Worm (Caenorhabditis elegans): ENCODE measurements around the gene fndc-1.

Gene fndc-1

ce11 chrII:11200234-11200755 is 36.8 kb downstream of the fndc-1 start:
- no peak for TF ChIP-seq fkh-6 (tag; optimal IDR thresholded peaks at IDR 0.05)
- TF ChIP-seq pha-2 (tag; optimal IDR thresholded peaks at IDR 0.05): no peak
- TF ChIP-seq Y22D7AL.16 (tag; optimal IDR thresholded peaks at IDR 0.05): no peak
- TF ChIP-seq ceh-9 (tag; optimal IDR thresholded peaks at IDR 0.05): no peak
- TF ChIP-seq C38D4.7 (GFP tag; optimal IDR thresholded peaks at IDR 0.05): no peak
- TF ChIP-seq T23F11.4 (GFP tag; optimal IDR thresholded peaks at IDR 0.05): no peak
- no peak for TF ChIP-seq ceh-31 (tag; optimal IDR thresholded peaks at IDR 0.05)
- no peak for TF ChIP-seq gmeb-2 (tag; optimal IDR thresholded peaks at IDR 0.05)
- TF ChIP-seq syd-9 (tag; optimal IDR thresholded peaks at IDR 0.05): no peak
- TF ChIP-seq che-1 (tag; optimal IDR thresholded peaks at IDR 0.05): no peak
- no peak for TF ChIP-seq ceh-2 (tag; optimal IDR thresholded peaks at IDR 0.05)
- TF ChIP-seq pag-3 (tag; optimal IDR thresholded peaks at IDR 0.05; ENCODE audit: borderline replicate concordance): no peak
- no peak for TF ChIP-seq elt-2 (tag; optimal IDR thresholded peaks at IDR 0.05)
- TF ChIP-seq sox-2 (GFP tag; IDR thresholded peaks at IDR 0.05): no peak
- TF ChIP-seq fkh-10 (GFP tag; optimal IDR thresholded peaks at IDR 0.05): no peak

- TF ChIP-seq eyg-1 (tag; optimal IDR thresholded peaks at IDR 0.05) (no peak), C38D4.7 (GFP tag; optimal IDR thresholded peaks at IDR 0.05) (no peak), unc-86 (tag; optimal IDR thresholded peaks at IDR 0.05) (no peak), nfya-1 (tag; optimal IDR thresholded peaks at IDR 0.05) (no peak), tbx-7 (tag; optimal IDR thresholded peaks at IDR 0.05) (no peak), che-1 (tag; optimal IDR thresholded peaks at IDR 0.05) (no peak), rnt-1 (tag; optimal IDR thresholded peaks at IDR 0.05) (no peak), ceh-31 (tag; optimal IDR thresholded peaks at IDR 0.05) (no peak), Y22D7AL.16 (tag; optimal IDR thresholded peaks at IDR 0.05) (no peak), ceh-48 (tag; optimal IDR thresholded peaks at IDR 0.05) (no peak), npax-4 (tag; optimal IDR thresholded peaks at IDR 0.05) (no peak)
Measured at ce11 chrII:11193523-11193922, 43.6 kb downstream of the fndc-1 start.

DNA sequence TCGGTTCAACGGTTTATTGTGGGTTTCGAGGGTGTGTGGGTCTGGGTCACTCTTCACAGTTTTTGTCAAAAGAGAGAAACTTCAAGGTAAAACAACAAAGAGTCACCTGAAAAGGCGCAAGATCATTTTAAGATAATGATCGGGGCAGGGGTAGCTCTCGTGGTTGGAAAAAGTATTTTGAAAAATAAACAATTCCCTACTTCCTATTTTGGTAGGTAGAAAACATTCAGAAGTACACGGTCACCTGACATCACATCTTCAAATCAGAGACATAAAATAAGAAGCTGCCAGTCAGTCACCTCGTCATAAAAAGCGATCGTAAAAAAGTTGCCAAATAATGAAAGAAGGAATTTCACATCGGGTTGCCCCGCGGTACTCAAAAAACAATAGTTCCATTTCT is 44.6 kb downstream of the fndc-1 start:
- TF ChIP-seq ahr-1 (tag; optimal IDR thresholded peaks at IDR 0.05) (no peak), ceh-31 (tag; optimal IDR thresholded peaks at IDR 0.05) (no peak), lim-6 (tag; optimal IDR thresholded peaks at IDR 0.05) (no peak), eyg-1 (tag; optimal IDR thresholded peaks at IDR 0.05) (no peak), sdc-2 (tag; optimal IDR thresholded peaks at IDR 0.05) (no peak), ceh-48 (tag; optimal IDR thresholded peaks at IDR 0.05) (no peak), zip-5 (tag; optimal IDR thresholded peaks at IDR 0.05) (no peak), pax-1 (tag; optimal IDR thresholded peaks at IDR 0.05) (no peak), sox-4 (tag; optimal IDR thresholded peaks at IDR 0.05) (no peak), ceh-2 (tag; optimal IDR thresholded peaks at IDR 0.05) (no peak), hlh-30 (tag; optimal IDR thresholded peaks at IDR 0.05; ENCODE audit: insufficient read depth) (no peak), unc-86 (tag; optimal IDR thresholded peaks at IDR 0.05) (no peak), nhr-11 (tag; optimal IDR thresholded peaks at IDR 0.05) (no peak), syd-9 (tag; optimal IDR thresholded peaks at IDR 0.05) (no peak), dve-1 (tag; optimal IDR thresholded peaks at IDR 0.05) (no peak), unc-42 (tag; optimal IDR thresholded peaks at IDR 0.05) (no peak), unc-3 (GFP tag; conservative IDR thresholded peaks at IDR 0.05) (no peak), unc-3 (tag; optimal IDR thresholded peaks at IDR 0.05) (no peak), Y22D7AL.16 (tag; optimal IDR thresholded peaks at IDR 0.05) (no peak)

DNA sequence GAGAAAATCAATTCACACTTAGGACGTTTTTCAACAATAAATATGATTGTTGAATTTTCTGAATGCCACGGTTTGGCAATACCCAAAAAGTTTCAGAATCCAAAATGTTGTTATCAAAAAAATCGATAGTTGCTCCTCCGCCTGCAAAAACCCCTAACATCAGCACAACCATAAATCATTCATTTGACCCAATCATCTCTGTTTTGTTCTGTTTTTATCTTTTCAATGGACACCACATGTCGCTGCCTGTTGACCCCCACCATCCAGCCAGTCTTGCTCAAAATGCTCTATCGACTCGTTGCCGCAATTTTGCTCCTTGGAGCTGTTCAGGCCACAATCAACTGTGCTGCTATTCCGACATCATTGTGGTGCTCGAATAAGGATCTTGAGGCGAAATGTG is 49.1 kb downstream of the fndc-1 start, which contains the start of gene F37H8.5:
Gene F37H8.5 (plus strand): TSS at position 181 of the 400 bp plus-strand sequence.
- TF ChIP-seq ceh-14 (tag; optimal IDR thresholded peaks at IDR 0.05) (no peak), pat-9 (tag; optimal IDR thresholded peaks at IDR 0.05) (no peak), ets-4 (tag; optimal IDR thresholded peaks at IDR 0.05) (no peak), ceh-30 (tag; optimal IDR thresholded peaks at IDR 0.05) (no peak), unc-55 (GFP tag; optimal IDR thresholded peaks at IDR 0.05) (no peak), lin-11 (tag; optimal IDR thresholded peaks at IDR 0.05) (no peak), pha-2 (tag; optimal IDR thresholded peaks at IDR 0.05) (no peak), madf-2 (tag; optimal IDR thresholded peaks at IDR 0.05) (no peak), ceh-18 (tag; optimal IDR thresholded peaks at IDR 0.05) (no peak)
